Worm (Caenorhabditis elegans) whole organism, L4 larva: ENCODE data around the gene F10E7.2.
A peak's percentile ranks its signal among the peaks of the same experiment; 100 is the strongest.

Experiments
- D1046.2 ChIP-seq: fragments of 200-800 bp; sonication (Bioruptor generic); IDR thresholded peaks from 2 replicates; pipeline ENCODE4 v1.3.6; 2022; ENCODE audit warnings: missing genetic modification characterization, missing compliant biosample characterization
- F44E2.7 ChIP-seq: fragments of 200-800 bp; sonication (Bioruptor generic); IDR thresholded peaks from 2 replicates; pipeline ENCODE4 v2.1.2; 2022; ENCODE audit warnings: missing genetic modification characterization, missing compliant biosample characterization
- F49E8.2 ChIP-seq: sonication (generic microtip); optimal IDR thresholded peaks from 2 replicates; lab custom pipeline; 2016; ENCODE audit warnings: missing compliant biosample characterization, mild to moderate bottlenecking, missing genetic modification characterization, borderline replicate concordance
- T20F7.1 ChIP-seq: fragments of 200-800 bp; sonication (Bioruptor generic); optimal IDR thresholded peaks from 2 replicates; lab custom pipeline; 2018; ENCODE audit warnings: mild to moderate bottlenecking, missing genetic modification characterization, missing compliant biosample characterization
- T26A8.4 ChIP-seq: fragments of 200-800 bp; sonication (Bioruptor generic); IDR thresholded peaks from 2 replicates; pipeline ENCODE4 v1.3.6; 2022; ENCODE audit warnings: missing genetic modification characterization, missing compliant biosample characterization
- Y75B8A.6 ChIP-seq: fragments of 200-800 bp; sonication (Bioruptor generic); IDR thresholded peaks from 2 replicates; pipeline ENCODE4 v1.3.6; 2022; ENCODE audit warnings: missing genetic modification reagents, missing genetic modification characterization, missing compliant biosample characterization
- ZK337.2 ChIP-seq: fragments of 200-800 bp; sonication (Bioruptor generic); IDR thresholded peaks from 2 replicates; pipeline ENCODE4 v1.3.6; 2022; ENCODE audit warnings: missing genetic modification reagents, missing genetic modification characterization, missing compliant biosample characterization
- aha-1 ChIP-seq: fragments of 150-350 bp; peaks from one replicate; lab custom pipeline; 2014; ENCODE audit warnings: missing biosample characterization, missing genetic modification characterization
- ceh-82 ChIP-seq: sonication (generic microtip); optimal IDR thresholded peaks from 2 replicates; lab custom pipeline; 2017; ENCODE audit warnings: missing biosample characterization, missing genetic modification characterization
- ces-1 ChIP-seq: fragments of 150-350 bp; sonication (generic microtip); optimal IDR thresholded peaks from 4 replicates; lab custom pipeline; 2014; ENCODE audit warnings: missing biosample characterization, missing genetic modification reagents, missing genetic modification characterization
- daf-12 ChIP-seq: fragments of 150-350 bp; optimal IDR thresholded peaks from 2 replicates; lab custom pipeline; 2014; ENCODE audit warnings: missing biosample characterization, missing genetic modification reagents, missing genetic modification characterization
- daf-8 ChIP-seq: fragments of 200-800 bp; sonication (Bioruptor generic); IDR thresholded peaks from 2 replicates; pipeline ENCODE4 v1.3.6; 2022; ENCODE audit warnings: missing genetic modification characterization, missing compliant biosample characterization
- dmd-6 ChIP-seq: fragments of 200-800 bp; sonication (Bioruptor generic); IDR thresholded peaks from 2 replicates; pipeline ENCODE4 v1.3.6; 2022; ENCODE audit warnings: missing genetic modification reagents, missing genetic modification characterization, missing compliant biosample characterization
- dmd-9 ChIP-seq: fragments of 200-800 bp; sonication (Bioruptor generic); IDR thresholded peaks from 2 replicates; pipeline ENCODE4 v1.3.6; 2022; ENCODE audit warnings: missing genetic modification reagents, missing genetic modification characterization, missing compliant biosample characterization
- dpl-1 ChIP-seq: fragments of 150-350 bp; optimal IDR thresholded peaks from 2 replicates; lab custom pipeline; 2014; ENCODE audit warnings: missing biosample characterization, missing genetic modification reagents, missing genetic modification characterization
- dve-1 ChIP-seq: sonication (generic microtip); optimal IDR thresholded peaks from 2 replicates; lab custom pipeline; 2017; ENCODE audit warnings: antibody characterized with exemption, mild to moderate bottlenecking, missing genetic modification characterization, missing compliant biosample characterization; ENCODE audit not compliant: insufficient read depth
- egl-27 ChIP-seq: sonication (generic microtip); optimal IDR thresholded peaks from 3 replicates; lab custom pipeline; 2017; ENCODE audit warnings: missing biosample characterization, missing genetic modification reagents, missing genetic modification characterization
- egl-43 ChIP-seq: fragments of 200-800 bp; sonication (Bioruptor generic); IDR thresholded peaks from 2 replicates; pipeline ENCODE4 v1.3.6; 2022; ENCODE audit warnings: missing genetic modification reagents, missing genetic modification characterization, missing compliant biosample characterization
- hlh-30 ChIP-seq: sonication (generic microtip); optimal IDR thresholded peaks from 2 replicates; lab custom pipeline; 2017; ENCODE audit warnings: antibody characterized with exemption, mild to moderate bottlenecking, missing genetic modification characterization, missing compliant biosample characterization; ENCODE audit not compliant: insufficient read depth
- jun-1 ChIP-seq: fragments of 150-350 bp; optimal IDR thresholded peaks from 2 replicates; lab custom pipeline; 2014; ENCODE audit warnings: missing biosample characterization, missing genetic modification reagents, missing genetic modification characterization
- lim-7 ChIP-seq: fragments of 200-800 bp; sonication (Bioruptor generic); IDR thresholded peaks from 2 replicates; pipeline ENCODE4 v1.3.6; 2022; ENCODE audit warnings: missing genetic modification characterization, missing compliant biosample characterization
- lin-13 ChIP-seq: fragments of 150-350 bp; optimal IDR thresholded peaks from 2 replicates; lab custom pipeline; 2014; ENCODE audit warnings: missing biosample characterization, missing genetic modification reagents, missing genetic modification characterization
- lin-38 ChIP-seq: fragments of 200-800 bp; sonication (Bioruptor generic); IDR thresholded peaks from 2 replicates; pipeline ENCODE4 v1.3.6; 2022; ENCODE audit warnings: missing genetic modification reagents, missing genetic modification characterization, missing compliant biosample characterization
- lin-39 ChIP-seq: fragments of 150-350 bp; optimal IDR thresholded peaks from 2 replicates; lab custom pipeline; 2014; ENCODE audit warnings: missing biosample characterization, missing genetic modification reagents, missing genetic modification characterization
- lir-3 ChIP-seq: sonication (generic microtip); optimal IDR thresholded peaks from 2 replicates; lab custom pipeline; 2016; ENCODE audit warnings: mild to moderate bottlenecking, missing genetic modification characterization, missing compliant biosample characterization
- lsy-2 ChIP-seq, 2 experiments: fragments of 150-350 bp in 1 of 2; sonication (generic microtip) in 1 of 2; optimal IDR thresholded peaks; 2 replicates each; lab custom pipeline; 2014 to 2017; ENCODE audit warnings: missing biosample characterization in 2 of 2, missing genetic modification characterization in 2 of 2
- madf-5 ChIP-seq, 2 experiments: fragments of 200-800 bp; sonication (Bioruptor generic); IDR thresholded peaks; 2 replicates each; pipeline ENCODE4 v1.3.6; 2022; ENCODE audit warnings: missing compliant biosample characterization in 2 of 2, missing genetic modification characterization in 2 of 2
- mdl-1 ChIP-seq, 2 experiments: fragments of 150-350 bp in 1 of 2; sonication (generic microtip) in 1 of 2; optimal IDR thresholded peaks; 2 replicates each; lab custom pipeline; 2014 to 2017; ENCODE audit warnings: missing biosample characterization in 2 of 2, missing genetic modification characterization in 2 of 2
- mep-1 ChIP-seq: fragments of 150-350 bp; sonication (generic microtip); optimal IDR thresholded peaks from 3 replicates; lab custom pipeline; 2014; ENCODE audit warnings: missing biosample characterization, missing genetic modification characterization
- nhr-10 ChIP-seq: fragments of 150-350 bp; optimal IDR thresholded peaks from 2 replicates; lab custom pipeline; 2014; ENCODE audit warnings: missing biosample characterization, missing genetic modification characterization
- nhr-11 ChIP-seq: fragments of 150-350 bp; optimal IDR thresholded peaks from 2 replicates; lab custom pipeline; 2014; ENCODE audit warnings: missing biosample characterization, missing genetic modification characterization
- nhr-111 ChIP-seq: fragments of 200-800 bp; sonication (Bioruptor generic); optimal IDR thresholded peaks from 2 replicates; lab custom pipeline; 2018; ENCODE audit warnings: mild to moderate bottlenecking, missing genetic modification characterization, missing compliant biosample characterization
- nhr-28 ChIP-seq: fragments of 150-350 bp; optimal IDR thresholded peaks from 2 replicates; lab custom pipeline; 2014; ENCODE audit warnings: missing biosample characterization, missing genetic modification characterization
- nhr-42 ChIP-seq: fragments of 200-800 bp; sonication (Bioruptor generic); IDR thresholded peaks from 2 replicates; pipeline ENCODE4 v1.3.6; 2022; ENCODE audit warnings: missing genetic modification characterization, missing compliant biosample characterization
- nhr-48 ChIP-seq: sonication (generic microtip); optimal IDR thresholded peaks from 2 replicates; lab custom pipeline; 2016; ENCODE audit warnings: mild to moderate bottlenecking, missing genetic modification characterization, missing compliant biosample characterization
- nhr-77 ChIP-seq: fragments of 150-350 bp; optimal IDR thresholded peaks from 2 replicates; lab custom pipeline; 2014; ENCODE audit warnings: missing biosample characterization, missing genetic modification characterization
- pqm-1 ChIP-seq: sonication (generic microtip); optimal IDR thresholded peaks from 2 replicates; lab custom pipeline; 2017; ENCODE audit warnings: missing biosample characterization, missing genetic modification characterization
- set-16 ChIP-seq: fragments of 200-800 bp; sonication (Bioruptor generic); IDR thresholded peaks from 2 replicates; pipeline ENCODE4 v1.3.6; 2022; ENCODE audit warnings: missing genetic modification reagents, missing genetic modification characterization, missing compliant biosample characterization
- unc-130 ChIP-seq: sonication (generic microtip); optimal IDR thresholded peaks from 2 replicates; lab custom pipeline; 2016; ENCODE audit warnings: missing genetic modification reagents, missing genetic modification characterization, missing compliant biosample characterization
- unc-62 ChIP-seq, 3 experiments: fragments of 150-350 bp in 1 of 3; sonication (generic microtip); optimal IDR thresholded peaks in 2 of 3; peaks in 1 of 3; 1 replicate in 1 of 3; 2 replicates in 2 of 3; lab custom pipeline; 2014 to 2017; ENCODE audit warnings: missing biosample characterization in 3 of 3, missing genetic modification characterization in 3 of 3, missing genetic modification reagents in 3 of 3, missing genotype in 1 of 3
- vab-7 ChIP-seq: fragments of 200-800 bp; sonication (Bioruptor generic); IDR thresholded peaks from 2 replicates; pipeline ENCODE4 v1.3.6; 2022; ENCODE audit warnings: missing genetic modification reagents, missing genetic modification characterization, missing compliant biosample characterization
- zfp-2 ChIP-seq: sonication (generic microtip); optimal IDR thresholded peaks from 2 replicates; lab custom pipeline; 2016; ENCODE audit warnings: mild to moderate bottlenecking, missing genetic modification characterization, missing compliant biosample characterization
- zip-11 ChIP-seq: fragments of 200-800 bp; sonication (Bioruptor generic); IDR thresholded peaks from 2 replicates; pipeline ENCODE4 v1.3.6; 2022; ENCODE audit warnings: missing genetic modification characterization, missing compliant biosample characterization

F10E7.2 gene

DNA sequence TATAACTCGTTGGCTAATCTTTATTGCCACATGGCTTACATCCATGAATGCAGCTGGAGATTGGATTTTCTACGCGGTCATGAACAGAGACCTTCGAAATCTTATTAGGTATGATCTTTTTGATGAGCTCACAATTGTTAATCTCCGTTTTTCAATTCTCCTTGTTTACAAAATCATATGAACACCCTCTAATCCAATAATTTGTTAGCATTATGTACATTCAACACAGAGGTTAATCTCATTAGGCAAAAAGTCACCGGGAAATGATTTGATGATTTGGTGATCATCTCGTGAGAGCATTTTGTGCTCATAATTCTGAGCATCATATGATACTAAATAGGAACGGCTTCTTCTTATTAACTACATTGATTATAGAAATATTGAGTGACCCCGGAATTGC lies 24.2 kb downstream of the F10E7.2 start:
- TF ChIP-seq jun-1 (no peak), D1046.2 (GFP tag; lab: Robert Waterston, UW) (no peak), ZK337.2 (no peak)

- TF ChIP-seq mep-1 (tag; lab: Kevin White, UChicago) (peak; percentile 32), lsy-2 (tag; optimal IDR thresholded peaks at IDR 0.05; lab: Kevin White, UChicago) (peak in 1 of 2 experiments; percentile 79), set-16 (GFP tag; lab: Robert Waterston, UW) (no peak), aha-1 (tag; lab: Kevin White, UChicago) (peak; percentile 72), nhr-11 (tag; lab: Kevin White, UChicago) (no peak), unc-130 (peak; percentile 32), F49E8.2 (peak; percentile 50), egl-27 (tag; lab: Kevin White, UChicago) (no peak), nhr-42 (no peak), daf-8 (GFP tag; lab: Robert Waterston, UW) (no peak), lin-13 (GFP tag; lab: Kevin White, UChicago) (peak; percentile 17), Y75B8A.6 (no peak), nhr-10 (tag; lab: Kevin White, UChicago) (no peak), dve-1 (peak; percentile 34), lin-38 (GFP tag; lab: Robert Waterston, UW) (peak; percentile 93), dpl-1 (peak; percentile 21)
Observed at ce11 chrII:7147550-7147949, 25.5 kb downstream of the F10E7.2 start.

DNA sequence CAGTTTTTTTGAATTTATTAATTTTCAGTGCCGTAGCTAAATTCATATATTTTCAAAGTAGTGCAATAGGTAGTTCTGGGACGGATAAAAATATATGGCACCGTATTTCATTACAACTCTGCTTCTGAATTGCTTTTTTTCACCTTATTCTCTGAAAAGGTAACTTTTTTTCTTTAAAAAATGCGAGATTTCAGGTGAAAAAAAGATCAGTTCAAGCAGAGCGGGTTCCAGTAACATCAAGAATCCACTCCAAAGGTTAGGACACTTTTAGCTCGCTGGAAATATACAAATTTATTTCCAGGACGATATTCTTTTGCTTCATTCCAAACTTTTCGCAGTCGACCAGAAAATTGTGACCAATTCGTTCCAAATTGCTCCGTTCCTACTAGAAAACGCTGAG lies 26.1 kb downstream of the F10E7.2 start, which contains the start of gene T07F8.1:
T07F8.1 (plus strand) TSS at position 301 of the 400 bp plus-strand sequence.
- TF ChIP-seq vab-7 (GFP tag; lab: Robert Waterston, UW): no peak
- TF ChIP-seq mep-1 (tag; lab: Kevin White, UChicago): no peak

ce11 chrII:7151969-7152631 lies 30.1 kb downstream of the F10E7.2 start, which contains the start of gene fust-1:
Gene fust-1 (plus strand): TSS chrII:7152581.
- TF ChIP-seq nhr-28 (tag; lab: Kevin White, UChicago) (peak; percentile 87), lin-39 (tag; lab: Kevin White, UChicago) (no peak), T26A8.4 (GFP tag; lab: Robert Waterston, UW) (peak; percentile 95), unc-130 (peak; percentile 44), madf-5 (GFP tag; IDR thresholded peaks at IDR 0.05; lab: Robert Waterston, UW) (no peak), daf-12 (no peak), dmd-9 (peak; percentile 77; the same call in 1 of the 2 replicates), zfp-2 (tag; lab: Kevin White, UChicago) (peak; percentile 65), aha-1 (tag; lab: Kevin White, UChicago) (peak; percentile 98), ceh-82 (tag; lab: Kevin White, UChicago) (no peak), hlh-30 (tag; lab: Kevin White, UChicago) (peak; percentile 83), lsy-2 (tag; optimal IDR thresholded peaks at IDR 0.05; lab: Kevin White, UChicago) (peak; percentile 80 to 97), egl-27 (tag; lab: Kevin White, UChicago) (no peak), T20F7.1 (GFP tag; lab: Kevin White, UChicago) (peak; percentile 90), mdl-1 (tag; optimal IDR thresholded peaks at IDR 0.05; lab: Kevin White, UChicago) (peak in 1 of 2 experiments; percentile 68), lir-3 (tag; lab: Kevin White, UChicago) (peak; percentile 38), dmd-6 (peak; percentile 95), ces-1 (GFP tag; lab: Kevin White, UChicago) (peak; percentile 59), nhr-10 (tag; lab: Kevin White, UChicago) (peak; percentile 6), Y75B8A.6 (no peak), dpl-1 (peak; percentile 90), zip-11 (GFP tag; lab: Robert Waterston, UW) (no peak), nhr-11 (tag; lab: Kevin White, UChicago) (peak; percentile 94), egl-43 (GFP tag; lab: Robert Waterston, UW) (peak; percentile 88), nhr-48 (tag; lab: Kevin White, UChicago) (peak; percentile 90), nhr-42 (peak; percentile 93), lim-7 (GFP tag; lab: Robert Waterston, UW) (no peak), unc-62 (GFP tag; optimal IDR thresholded peaks at IDR 0.05 in 1 of 2; lab: Kevin White, UChicago) (peak in 1 of 2 experiments; percentile 90), unc-62 (tag; optimal IDR thresholded peaks at IDR 0.05; lab: Kevin White, UChicago) (no peak), nhr-77 (peak; percentile 85), pqm-1 (tag; lab: Kevin White, UChicago) (peak; percentile 13), F44E2.7 (GFP tag; lab: Robert Waterston, UW) (peak; percentile 67; the same call in 1 of the 2 replicates), nhr-111 (GFP tag; lab: Kevin White, UChicago) (no peak)
